Worm (Caenorhabditis elegans) whole organism, dauer: ENCODE results near the gene str-236.

Source experiments
- unc-62 ChIP-seq: sonication (generic microtip); optimal IDR thresholded peaks from 2 replicates; lab custom pipeline; 2017; ENCODE audit warnings: missing biosample characterization, missing genetic modification reagents, missing genetic modification characterization

Gene str-236

ce11 chrV:1527985-1528384 lies at the start of gene str-236:
str-236 (minus strand) TSS chrV:1528085.
- TF ChIP-seq unc-62 (GFP tag; lab: Kevin White, UChicago), result no peak

DNA sequence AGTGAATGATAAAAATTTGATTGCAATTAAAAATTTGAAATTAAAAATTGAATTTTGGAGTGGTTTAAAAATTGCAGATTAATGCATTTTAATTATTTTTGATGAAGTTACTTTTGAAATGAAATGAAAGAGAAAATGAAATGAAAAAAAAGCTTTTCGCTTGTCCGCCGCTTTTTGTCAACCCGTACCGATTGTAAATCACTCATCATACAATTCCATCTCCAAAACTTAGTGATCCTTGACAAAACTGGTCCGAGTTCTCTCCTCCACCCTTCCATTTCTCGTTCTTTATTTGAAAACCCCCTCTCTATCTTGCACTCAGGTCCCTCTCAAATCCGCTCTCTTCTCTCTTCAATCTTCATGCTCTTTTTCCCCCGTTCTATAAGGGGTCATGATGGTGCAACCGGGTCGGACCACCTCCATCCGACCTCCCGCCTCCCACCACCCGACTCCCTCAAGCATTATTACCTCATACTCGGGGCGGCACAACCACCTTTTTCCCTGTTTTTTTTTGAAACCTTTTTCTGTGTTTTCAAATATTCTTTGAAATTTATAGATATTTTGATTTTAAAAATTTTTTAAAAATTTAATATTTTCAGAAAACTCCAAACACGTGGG lies 49.3 kb upstream of the str-236 start:
- TF ChIP-seq unc-62 (GFP tag; lab: Kevin White, UChicago), result no peak

DNA sequence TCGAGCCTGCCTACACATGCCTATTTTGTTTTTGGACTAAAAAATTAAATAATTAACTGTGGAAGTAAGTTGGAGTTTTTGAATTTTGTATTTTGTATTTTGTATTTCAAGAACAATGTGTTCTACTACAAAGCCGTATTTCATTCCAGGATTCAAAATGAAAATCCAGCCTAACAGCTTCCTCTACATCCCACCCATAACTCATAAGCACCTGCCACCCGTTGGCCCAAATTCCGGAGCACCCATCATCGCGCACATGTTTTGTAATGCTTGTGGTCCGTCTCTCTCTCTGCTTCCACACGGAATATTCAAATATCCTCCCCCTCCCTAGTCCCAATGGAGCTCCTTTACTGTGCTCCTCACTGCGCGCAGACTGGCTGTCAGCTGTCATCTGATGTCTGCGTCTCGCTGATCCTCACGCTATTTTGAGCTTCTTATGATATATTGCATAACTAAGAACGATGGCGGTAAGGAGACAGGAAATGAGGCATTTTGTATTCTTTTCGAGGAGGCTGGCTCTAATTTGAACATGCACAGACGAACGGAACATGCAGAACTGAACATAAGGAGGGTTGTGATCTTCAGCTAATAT lies 47.7 kb upstream of the str-236 start:
- no peak for TF ChIP-seq unc-62 (GFP tag; lab: Kevin White, UChicago)

DNA sequence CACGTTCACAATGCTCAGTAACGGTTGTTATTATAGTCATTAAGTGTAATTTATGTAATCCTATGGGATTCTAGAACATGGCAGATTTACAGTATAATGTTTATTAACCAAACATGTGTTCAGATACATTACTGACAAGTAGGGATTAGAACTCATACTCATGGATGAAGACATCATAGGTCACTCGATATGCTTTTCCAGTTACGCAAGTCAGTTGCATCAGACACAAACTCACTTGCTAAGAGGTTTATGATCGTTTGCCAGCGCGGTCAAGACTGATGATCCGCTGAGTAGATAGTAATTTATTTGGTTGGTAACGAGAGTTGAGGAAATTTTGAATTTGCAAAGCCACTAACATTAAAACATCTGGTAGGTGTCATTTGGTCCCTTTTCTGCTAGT lies 46.7 kb upstream of the str-236 start:
- no peak for TF ChIP-seq unc-62 (GFP tag; lab: Kevin White, UChicago)

- TF ChIP-seq unc-62 (GFP tag; lab: Kevin White, UChicago), result no peak
These were observed 44.7 kb upstream of the str-236 start for ce11 chrV:1572585-1572984.

DNA sequence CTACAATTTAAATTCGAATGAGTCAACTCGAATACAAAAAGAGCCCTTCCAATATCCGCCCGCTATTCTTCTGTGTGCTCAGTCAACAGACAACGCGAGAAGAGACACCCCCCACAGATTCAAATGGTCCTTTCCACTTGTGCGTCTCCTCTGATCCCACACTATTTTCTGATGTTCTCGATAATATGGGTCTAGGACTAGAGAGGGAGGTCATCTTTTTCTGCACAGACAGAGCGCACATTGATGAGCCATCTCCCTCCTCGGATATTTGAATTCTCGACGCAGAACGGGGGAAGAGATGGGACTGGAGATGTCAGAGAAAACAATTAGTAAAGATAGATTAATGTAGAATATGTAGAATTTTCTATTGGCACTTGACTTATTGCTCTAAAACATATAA lies 42.8 kb upstream of the str-236 start:
- no peak for TF ChIP-seq unc-62 (GFP tag; lab: Kevin White, UChicago)

ce11 chrV:1569750-1570419 lies 42.0 kb upstream of the str-236 start:
- no peak for TF ChIP-seq unc-62 (GFP tag; lab: Kevin White, UChicago)

DNA sequence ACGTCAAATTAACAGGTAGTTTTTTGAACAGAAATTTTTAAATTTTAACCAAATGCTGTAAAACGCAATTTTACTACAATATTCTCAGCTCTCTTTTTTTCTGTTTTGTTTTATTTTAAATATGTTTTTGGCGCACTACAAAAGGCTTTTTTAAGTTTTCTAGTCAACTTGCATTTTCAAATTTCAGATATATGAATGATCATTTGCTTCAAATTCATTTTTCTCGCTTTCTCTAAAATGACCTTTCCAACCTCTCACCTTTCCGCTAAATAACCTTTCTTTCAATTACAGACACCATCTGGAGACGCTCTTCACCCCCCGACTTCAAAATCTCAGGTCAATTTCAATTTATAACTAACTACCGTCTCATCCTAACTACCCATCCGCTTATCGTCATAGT lies 38.9 kb upstream of the str-236 start, which contains the start of gene cdc-25.2:
TSS of gene cdc-25.2 (plus strand) at position 301 of the 400 bp plus-strand sequence.
- TF ChIP-seq unc-62 (GFP tag; lab: Kevin White, UChicago), result no peak

DNA sequence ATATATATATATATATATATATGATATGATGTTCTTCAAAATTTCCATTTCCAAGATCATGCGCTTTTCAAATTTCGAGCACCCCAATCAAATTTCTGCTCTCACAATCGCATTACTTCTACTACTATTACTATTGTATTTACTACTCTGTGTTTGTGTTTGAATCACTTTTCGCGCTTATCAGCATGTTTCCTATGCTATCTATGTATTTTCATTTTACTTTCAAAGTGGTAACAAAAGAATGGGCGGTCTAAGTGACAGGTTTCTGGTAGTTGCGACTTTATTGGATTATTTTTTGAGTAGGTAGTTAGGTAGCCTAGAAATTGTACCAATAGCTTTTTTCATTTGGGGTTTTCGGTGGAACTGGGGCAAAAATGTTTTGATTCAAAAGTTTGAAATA lies 30.2 kb upstream of the str-236 start:
- no peak for TF ChIP-seq unc-62 (GFP tag; lab: Kevin White, UChicago)

DNA sequence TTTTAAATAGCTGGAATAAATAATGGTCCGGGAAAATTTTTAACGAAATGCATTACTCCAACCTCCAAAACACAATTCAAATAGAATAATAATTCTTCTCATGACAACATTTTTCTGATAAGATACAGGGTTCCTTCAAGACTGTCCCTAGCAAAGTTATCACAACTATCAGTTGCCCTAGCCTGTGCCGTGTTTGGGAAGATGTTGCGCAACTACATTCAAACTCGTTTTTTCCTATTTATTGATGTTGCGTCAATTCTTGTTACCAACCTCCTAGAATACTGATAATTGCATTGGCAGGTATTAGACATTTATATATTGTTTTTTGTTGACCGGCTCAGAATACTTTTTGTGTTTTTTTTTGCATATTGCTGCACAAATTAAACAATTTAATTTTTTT lies 27.2 kb upstream of the str-236 start:
- no peak for TF ChIP-seq unc-62 (GFP tag; lab: Kevin White, UChicago)

DNA sequence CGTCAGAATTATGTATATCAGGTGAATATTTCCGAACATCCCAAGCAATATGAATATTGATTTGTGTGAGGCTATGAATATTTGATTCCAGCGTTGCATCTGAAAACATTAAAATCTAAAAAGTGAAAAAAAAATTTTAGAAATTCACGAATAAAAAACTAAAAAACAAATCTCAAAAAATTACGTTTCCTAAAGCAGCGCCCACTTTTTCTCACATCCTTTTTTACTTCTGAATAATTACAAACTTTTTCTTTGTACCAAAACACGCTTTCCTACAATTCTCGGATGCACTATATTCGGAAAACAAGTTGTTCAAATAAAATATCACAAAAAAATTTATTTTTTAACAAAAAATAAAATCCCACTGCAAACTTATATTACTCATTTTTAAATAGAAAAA lies 25.1 kb upstream of the str-236 start, which contains the start of gene srsx-8:
TSS of gene srsx-8 (minus strand) at position 101 of the 400 bp plus-strand sequence.
- TF ChIP-seq unc-62 (GFP tag; lab: Kevin White, UChicago), result no peak

ce11 chrV:1551143-1551542 lies 23.3 kb upstream of the str-236 start:
- no peak for TF ChIP-seq unc-62 (GFP tag; lab: Kevin White, UChicago)

- TF ChIP-seq unc-62 (GFP tag; lab: Kevin White, UChicago), result no peak
These were observed 22.8 kb upstream of the str-236 start for ce11 chrV:1550697-1551096.

DNA sequence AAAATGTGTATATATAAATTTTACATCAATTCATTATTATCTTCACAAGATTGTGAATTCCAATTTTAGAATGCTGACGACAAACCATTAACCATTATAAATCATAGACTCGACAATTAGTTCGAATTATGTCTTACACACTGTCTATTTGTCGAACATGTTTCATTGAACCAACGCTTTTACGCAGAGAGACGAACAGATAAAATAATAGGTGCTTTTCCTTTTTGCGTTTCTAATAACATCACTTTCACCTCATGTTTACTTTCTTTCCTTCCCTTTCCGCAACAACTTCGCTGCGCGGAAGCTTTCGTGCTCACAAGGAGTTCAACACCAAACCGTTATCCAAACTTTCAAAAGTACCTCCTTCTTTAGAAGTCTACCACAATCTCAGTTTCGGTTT lies 20.0 kb upstream of the str-236 start, which contains the start of gene F52F10.2:
TSS of gene F52F10.2 (plus strand) at position 301 of the 400 bp plus-strand sequence.
- no peak for TF ChIP-seq unc-62 (GFP tag; lab: Kevin White, UChicago)

- TF ChIP-seq unc-62 (GFP tag; lab: Kevin White, UChicago), result no peak
These were observed 17.8 kb upstream of the str-236 start, which contains the start of gene oac-32 for ce11 chrV:1545694-1546093. oac-32 (minus strand) TSS chrV:1545783.

DNA sequence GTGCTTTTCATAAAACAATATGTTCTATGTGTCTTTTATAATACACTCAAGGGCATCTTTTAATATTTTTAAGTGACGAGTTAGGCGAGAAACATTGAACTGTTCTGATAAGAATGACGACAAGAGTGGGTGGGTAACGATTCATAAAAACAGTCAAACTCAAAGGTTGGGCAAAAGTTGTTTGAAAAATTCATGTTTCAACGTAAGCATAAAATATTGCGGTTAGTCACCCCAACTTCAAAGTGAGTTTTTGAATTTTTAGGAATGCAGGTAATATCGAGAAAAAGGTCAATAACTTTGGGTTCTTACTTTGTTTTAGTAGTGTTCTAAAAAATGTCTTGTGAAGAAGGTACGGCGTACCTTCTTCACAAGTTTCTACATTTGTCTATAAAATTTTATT lies 13.9 kb upstream of the str-236 start, which contains the start of gene oac-31:
TSS of gene oac-31 (minus strand) at position 101 of the 400 bp plus-strand sequence.
- TF ChIP-seq unc-62 (GFP tag; lab: Kevin White, UChicago), result no peak
